Fruit fly (Drosophila melanogaster): ENCODE measurements around the gene CG14022.
A peak's percentile ranks its signal among the peaks of the same experiment; 100 is the strongest.

The CG14022 gene

dm6 chr2L:5332574-5332973 is 3.9 kb upstream of the CG14022 start:
- no peak for TF ChIP-seq noc (tag; optimal IDR thresholded peaks at IDR 0.05)

dm6 chr2L:5329557-5329956 is 878 bp upstream of the CG14022 start, which contains the start of gene TotM:
TSS of gene TotM (plus strand) at chr2L:5329857.
- no peak for TF ChIP-seq noc (tag; optimal IDR thresholded peaks at IDR 0.05)

- no peak for TF ChIP-seq noc (tag; optimal IDR thresholded peaks at IDR 0.05)
These were observed 1.4 kb downstream of the CG14022 start for dm6 chr2L:5327266-5327621.

dm6 chr2L:5326414-5327265 is 2.0 kb downstream of the CG14022 start, which contains the start of the genes Ncoa6 and cype:
TSS of gene Ncoa6 (minus strand) at chr2L:5326683.
TSS of gene cype (plus strand) at chr2L:5327227.
- no peak for TF ChIP-seq noc (tag; optimal IDR thresholded peaks at IDR 0.05)

dm6 chr2L:5324958-5325850 is 3.5 kb downstream of the CG14022 start:
- peak; percentile 27 for TF ChIP-seq noc (tag; optimal IDR thresholded peaks at IDR 0.05)

- TF ChIP-seq noc (tag; optimal IDR thresholded peaks at IDR 0.05) = no peak
These were observed 7.7 kb downstream of the CG14022 start for dm6 chr2L:5321014-5321413.

dm6 chr2L:5320063-5320462 is 8.6 kb downstream of the CG14022 start:
- TF ChIP-seq noc (tag; optimal IDR thresholded peaks at IDR 0.05) = no peak

dm6 chr2L:5314630-5315159 is 14.0 kb downstream of the CG14022 start, which contains the start of gene CG14024:
TSS of gene CG14024 (minus strand) at chr2L:5314895.
- TF ChIP-seq noc (tag; optimal IDR thresholded peaks at IDR 0.05) = no peak

- TF ChIP-seq noc (tag; optimal IDR thresholded peaks at IDR 0.05) = no peak
These were observed 19.3 kb downstream of the CG14022 start for dm6 chr2L:5309369-5309768.

dm6 chr2L:5306373-5306997 is 22.2 kb downstream of the CG14022 start:
- peak; percentile 27 for TF ChIP-seq noc (tag; optimal IDR thresholded peaks at IDR 0.05)

- TF ChIP-seq noc (tag; optimal IDR thresholded peaks at IDR 0.05) = peak; percentile 53
These were observed 23.3 kb downstream of the CG14022 start for dm6 chr2L:5305240-5305875.

dm6 chr2L:5304367-5304766 is 24.3 kb downstream of the CG14022 start:
- no peak for TF ChIP-seq noc (tag; optimal IDR thresholded peaks at IDR 0.05)

- TF ChIP-seq noc (tag; optimal IDR thresholded peaks at IDR 0.05) = no peak
These were observed 25.4 kb downstream of the CG14022 start for dm6 chr2L:5303044-5303904.

- TF ChIP-seq noc (tag; optimal IDR thresholded peaks at IDR 0.05) = no peak
These were observed 26.0 kb downstream of the CG14022 start for dm6 chr2L:5302692-5303043.
